Worm (Caenorhabditis elegans) whole organism, L3 larva: Measurements from ENCODE around the gene H40L08.7.

Experiments
- ceh-82 ChIP-seq: fragments of 150-350 bp; optimal IDR thresholded peaks from 2 replicates; lab custom pipeline; 2014; ENCODE audit warnings: missing biosample characterization, missing genetic modification characterization
- daf-12 ChIP-seq: fragments of 150-350 bp; optimal IDR thresholded peaks from 2 replicates; lab custom pipeline; 2014; ENCODE audit warnings: missing biosample characterization, missing genetic modification reagents, missing genetic modification characterization
- elt-1 ChIP-seq: fragments of 150-350 bp; optimal IDR thresholded peaks from 2 replicates; lab custom pipeline; 2014; ENCODE audit warnings: missing biosample characterization, missing genetic modification characterization
- fos-1 ChIP-seq: fragments of 150-350 bp; optimal IDR thresholded peaks from 2 replicates; lab custom pipeline; 2014; ENCODE audit warnings: missing biosample characterization, missing genetic modification characterization
- tbx-2 ChIP-seq: sonication (generic microtip); optimal IDR thresholded peaks from 2 replicates; lab custom pipeline; 2016; ENCODE audit warnings: mild to moderate bottlenecking, missing genetic modification characterization, missing compliant biosample characterization
- ztf-4 ChIP-seq: fragments of 150-350 bp; optimal IDR thresholded peaks from 2 replicates; lab custom pipeline; 2014; ENCODE audit warnings: missing biosample characterization, missing genetic modification characterization

DNA sequence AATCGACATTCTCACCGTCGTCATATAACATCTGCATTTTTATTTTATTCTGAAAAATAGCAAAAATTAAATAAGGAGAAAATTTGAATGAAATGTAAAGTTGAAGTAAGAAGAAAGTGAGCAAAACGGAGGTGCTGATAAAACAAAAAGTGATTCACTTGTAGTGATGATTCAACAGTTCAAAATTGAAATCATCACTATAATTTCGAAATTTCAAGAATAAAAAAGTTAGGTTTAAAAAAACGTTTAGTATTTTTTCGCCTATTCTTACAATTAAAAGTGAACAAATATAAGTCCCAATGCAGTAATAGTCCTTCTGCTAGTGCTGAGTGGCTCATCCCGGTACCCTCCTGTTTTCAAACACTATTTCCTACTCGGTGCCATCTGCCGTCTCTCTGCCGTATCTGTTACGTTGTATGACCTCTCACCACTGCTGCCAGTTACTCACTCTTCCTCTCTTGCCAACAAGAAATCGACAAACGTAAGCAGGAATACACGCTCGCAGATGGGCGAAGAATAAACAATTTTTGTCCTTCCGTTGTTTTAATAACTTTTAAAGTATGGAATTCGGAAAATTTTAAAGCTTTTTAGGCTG lies 22.9 kb upstream of the H40L08.7 start, which contains the start of gene dhhc-1:
- no peak for TF ChIP-seq daf-12 (tag; lab: Kevin White, UChicago)
- TF ChIP-seq elt-1 (tag; lab: Kevin White, UChicago), result no peak
- TF ChIP-seq tbx-2 (tag; lab: Kevin White, UChicago), result no peak
- TF ChIP-seq ceh-82 (tag; lab: Kevin White, UChicago), result no peak
- no peak for TF ChIP-seq fos-1 (tag; lab: Kevin White, UChicago)
- TF ChIP-seq ztf-4 (tag; lab: Kevin White, UChicago), result no peak
